Worm (Caenorhabditis elegans) whole organism, L3 larva: ENCODE data around the gene txdc-9.
A peak's percentile ranks its signal among the peaks of the same experiment; 100 is the strongest.

Experiments used
- R02D3.7 ChIP-seq: fragments of 150-350 bp; optimal IDR thresholded peaks from 2 replicates; lab custom pipeline; 2014; ENCODE audit warnings: missing biosample characterization, missing genetic modification characterization
- ZK546.5 ChIP-seq: sonication (generic microtip); optimal IDR thresholded peaks from 2 replicates; lab custom pipeline; 2017; ENCODE audit warnings: missing biosample characterization, missing genetic modification characterization
- aly-2 ChIP-seq: fragments of 150-350 bp; optimal IDR thresholded peaks from 2 replicates; lab custom pipeline; 2014; ENCODE audit warnings: missing biosample characterization, missing genetic modification characterization
- ama-1 ChIP-seq: fragments of 150-350 bp; optimal IDR thresholded peaks from 2 replicates; lab custom pipeline; 2018
- ceh-16 ChIP-seq: sonication (generic microtip); optimal IDR thresholded peaks from 2 replicates; lab custom pipeline; 2017; ENCODE audit warnings: missing biosample characterization, missing genetic modification characterization
- ceh-28 ChIP-seq: fragments of 150-350 bp; optimal IDR thresholded peaks from 2 replicates; lab custom pipeline; 2014; ENCODE audit warnings: missing biosample characterization, missing genetic modification reagents, missing genetic modification characterization
- ceh-82 ChIP-seq: fragments of 150-350 bp; optimal IDR thresholded peaks from 2 replicates; lab custom pipeline; 2014; ENCODE audit warnings: missing biosample characterization, missing genetic modification characterization
- ceh-9 ChIP-seq: sonication (generic microtip); optimal IDR thresholded peaks from 2 replicates; lab custom pipeline; 2018; ENCODE audit warnings: missing biosample characterization, missing genetic modification characterization
- daf-12 ChIP-seq: fragments of 150-350 bp; optimal IDR thresholded peaks from 2 replicates; lab custom pipeline; 2014; ENCODE audit warnings: missing biosample characterization, missing genetic modification reagents, missing genetic modification characterization
- egl-27 ChIP-seq: sonication (generic microtip); optimal IDR thresholded peaks from 4 replicates; lab custom pipeline; 2017; ENCODE audit warnings: missing biosample characterization, missing genetic modification reagents, missing genetic modification characterization
- egl-5 ChIP-seq: fragments of 150-350 bp; optimal IDR thresholded peaks from 2 replicates; lab custom pipeline; 2017; ENCODE audit warnings: missing biosample characterization, missing genetic modification reagents, missing genetic modification characterization, inconsistent platforms
- elt-1 ChIP-seq: fragments of 150-350 bp; optimal IDR thresholded peaks from 2 replicates; lab custom pipeline; 2014; ENCODE audit warnings: missing biosample characterization, missing genetic modification characterization
- elt-2 ChIP-seq: sonication (generic microtip); optimal IDR thresholded peaks from 2 replicates; lab custom pipeline; 2016; ENCODE audit warnings: missing genetic modification reagents, mild to moderate bottlenecking, missing genetic modification characterization, missing compliant biosample characterization
- elt-3 ChIP-seq, 3 experiments: fragments of 150-350 bp in 1 of 3; sonication (generic microtip) in 2 of 3; optimal IDR thresholded peaks; 2 replicates in 2 of 3; 4 replicates in 1 of 3; lab custom pipeline; 2014 to 2017; ENCODE audit warnings: missing biosample characterization in 3 of 3, missing genetic modification characterization in 3 of 3
- eor-1 ChIP-seq, 2 experiments: fragments of 150-350 bp; optimal IDR thresholded peaks; 2 replicates each; lab custom pipeline; 2014 to 2018; ENCODE audit warnings: missing biosample characterization in 2 of 2, missing genetic modification characterization in 2 of 2
- fkh-10 ChIP-seq: sonication (generic microtip); optimal IDR thresholded peaks from 2 replicates; lab custom pipeline; 2017; ENCODE audit warnings: missing biosample characterization, missing genetic modification reagents, missing genetic modification characterization
- fkh-2 ChIP-seq: fragments of 150-350 bp; optimal IDR thresholded peaks from 2 replicates; lab custom pipeline; 2014; ENCODE audit warnings: missing biosample characterization, missing genetic modification reagents, missing genetic modification characterization
- fos-1 ChIP-seq: fragments of 150-350 bp; optimal IDR thresholded peaks from 2 replicates; lab custom pipeline; 2014; ENCODE audit warnings: missing biosample characterization, missing genetic modification characterization
- hmg-11 ChIP-seq: sonication (generic microtip); optimal IDR thresholded peaks from 2 replicates; lab custom pipeline; 2016; ENCODE audit warnings: missing genetic modification characterization, missing compliant biosample characterization
- jun-1 ChIP-seq: fragments of 150-350 bp; optimal IDR thresholded peaks from 2 replicates; lab custom pipeline; 2014; ENCODE audit warnings: missing biosample characterization, missing genetic modification reagents, missing genetic modification characterization
- lin-15B ChIP-seq: fragments of 150-350 bp; optimal IDR thresholded peaks from 2 replicates; lab custom pipeline; 2014; ENCODE audit warnings: missing biosample characterization, missing genetic modification characterization
- lin-39 ChIP-seq: fragments of 150-350 bp; optimal IDR thresholded peaks from 2 replicates; lab custom pipeline; 2018; ENCODE audit warnings: missing biosample characterization, missing genetic modification reagents, missing genetic modification characterization
- lsy-12 ChIP-seq: sonication (generic microtip); optimal IDR thresholded peaks from 2 replicates; lab custom pipeline; 2016; ENCODE audit warnings: mild to moderate bottlenecking, missing genetic modification characterization, missing compliant biosample characterization
- mdl-1 ChIP-seq: fragments of 150-350 bp; optimal IDR thresholded peaks from 2 replicates; lab custom pipeline; 2014; ENCODE audit warnings: missing biosample characterization, missing genetic modification characterization
- mml-1 ChIP-seq: fragments of 150-350 bp; sonication (generic microtip); optimal IDR thresholded peaks from 3 replicates; lab custom pipeline; 2014; ENCODE audit warnings: missing biosample characterization, missing genetic modification characterization
- nfya-1 ChIP-seq: sonication (generic microtip); optimal IDR thresholded peaks from 2 replicates; lab custom pipeline; 2017; ENCODE audit warnings: missing genetic modification characterization, mild to moderate bottlenecking, missing compliant biosample characterization, antibody characterized with exemption, moderate library complexity; ENCODE audit not compliant: insufficient read depth
- nhr-11 ChIP-seq: fragments of 150-350 bp; optimal IDR thresholded peaks from 2 replicates; lab custom pipeline; 2014; ENCODE audit warnings: missing biosample characterization, missing genetic modification characterization
- nhr-12 ChIP-seq: fragments of 150-350 bp; optimal IDR thresholded peaks from 2 replicates; lab custom pipeline; 2014; ENCODE audit warnings: missing biosample characterization, missing genetic modification characterization
- nhr-23 ChIP-seq: fragments of 150-350 bp; optimal IDR thresholded peaks from 2 replicates; lab custom pipeline; 2014; ENCODE audit warnings: missing biosample characterization, missing genetic modification reagents, missing genetic modification characterization
- nhr-237 ChIP-seq: fragments of 150-350 bp; optimal IDR thresholded peaks from 2 replicates; lab custom pipeline; 2014; ENCODE audit warnings: missing biosample characterization, missing genetic modification characterization
- nhr-25 ChIP-seq: sonication (generic microtip); optimal IDR thresholded peaks from 2 replicates; lab custom pipeline; 2017; ENCODE audit warnings: missing biosample characterization, missing genetic modification characterization
- nhr-28 ChIP-seq: fragments of 150-350 bp; optimal IDR thresholded peaks from 2 replicates; lab custom pipeline; 2014; ENCODE audit warnings: missing biosample characterization, missing genetic modification characterization
- nhr-43 ChIP-seq: sonication (generic microtip); optimal IDR thresholded peaks from 2 replicates; lab custom pipeline; 2016; ENCODE audit warnings: mild to moderate bottlenecking, missing genetic modification characterization, missing compliant biosample characterization; ENCODE audit not compliant: poor library complexity, severe bottlenecking
- nhr-67 ChIP-seq: fragments of 150-350 bp; optimal IDR thresholded peaks from 2 replicates; lab custom pipeline; 2014; ENCODE audit warnings: missing biosample characterization, missing genetic modification characterization
- nhr-76 ChIP-seq: fragments of 150-350 bp; sonication (generic microtip); optimal IDR thresholded peaks from 5 replicates; lab custom pipeline; 2014; ENCODE audit warnings: missing biosample characterization, missing genetic modification characterization
- nhr-77 ChIP-seq: fragments of 150-350 bp; optimal IDR thresholded peaks from 2 replicates; lab custom pipeline; 2014; ENCODE audit warnings: missing biosample characterization, missing genetic modification characterization
- pha-4 ChIP-seq: fragments of 150-350 bp; optimal IDR thresholded peaks from 2 replicates; lab custom pipeline; 2014; ENCODE audit warnings: missing biosample characterization, missing genetic modification reagents, missing genetic modification characterization
- pqm-1 ChIP-seq: fragments of 150-350 bp; optimal IDR thresholded peaks from 2 replicates; lab custom pipeline; 2017; ENCODE audit warnings: missing biosample characterization, missing genetic modification characterization, inconsistent platforms
- sea-2 ChIP-seq: fragments of 150-350 bp; sonication (generic microtip); optimal IDR thresholded peaks from 4 replicates; lab custom pipeline; 2014; ENCODE audit warnings: missing biosample characterization, missing genetic modification reagents, missing genetic modification characterization
- skn-1 ChIP-seq: fragments of 150-350 bp; optimal IDR thresholded peaks from 2 replicates; lab custom pipeline; 2014; ENCODE audit warnings: missing biosample characterization, missing genetic modification characterization
- snpc-4 ChIP-seq: fragments of 150-350 bp; optimal IDR thresholded peaks from 2 replicates; lab custom pipeline; 2014; ENCODE audit warnings: missing biosample characterization, missing genetic modification characterization
- tbx-2 ChIP-seq: sonication (generic microtip); optimal IDR thresholded peaks from 2 replicates; lab custom pipeline; 2016; ENCODE audit warnings: mild to moderate bottlenecking, missing genetic modification characterization, missing compliant biosample characterization
- unc-39 ChIP-seq: sonication (generic microtip); optimal IDR thresholded peaks from 4 replicates; lab custom pipeline; 2017; ENCODE audit warnings: missing biosample characterization, missing genetic modification characterization
- unc-62 ChIP-seq: fragments of 150-350 bp; sonication (generic microtip); optimal IDR thresholded peaks from 4 replicates; lab custom pipeline; 2014; ENCODE audit warnings: missing biosample characterization, missing genetic modification reagents, missing genetic modification characterization
- zag-1 ChIP-seq: fragments of 150-350 bp; optimal IDR thresholded peaks from 2 replicates; lab custom pipeline; 2014; ENCODE audit warnings: missing biosample characterization, missing genetic modification characterization
- ztf-11 ChIP-seq: fragments of 150-350 bp; optimal IDR thresholded peaks from 2 replicates; lab custom pipeline; 2014; ENCODE audit warnings: missing biosample characterization, missing genetic modification characterization
- ztf-4 ChIP-seq: fragments of 150-350 bp; optimal IDR thresholded peaks from 2 replicates; lab custom pipeline; 2014; ENCODE audit warnings: missing biosample characterization, missing genetic modification characterization

The txdc-9 gene

ce11 chrIII:6431766-6432228 lies at the start of gene txdc-9, which contains the start of gene mrps-17:
txdc-9 (plus strand) TSS chrIII:6432178.
mrps-17 (minus strand) TSS chrIII:6431798.
- TF ChIP-seq lin-15B (tag; lab: Kevin White, UChicago) (peak; percentile 89), unc-39 (tag; lab: Kevin White, UChicago) (no peak), elt-1 (tag; lab: Kevin White, UChicago) (no peak), snpc-4 (no peak), ama-1 (lab: Kevin White, UChicago) (peak; percentile 1), mml-1 (tag; lab: Kevin White, UChicago) (no peak), ztf-11 (tag; lab: Kevin White, UChicago) (no peak), nhr-28 (tag; lab: Kevin White, UChicago) (no peak), nfya-1 (tag; lab: Kevin White, UChicago) (no peak), ceh-16 (tag; lab: Kevin White, UChicago) (no peak), nhr-23 (peak; percentile 73), sea-2 (GFP tag; lab: Kevin White, UChicago) (no peak), zag-1 (tag; lab: Kevin White, UChicago) (no peak), fkh-2 (tag; lab: Kevin White, UChicago) (no peak), daf-12 (no peak), pqm-1 (peak; percentile 44), jun-1 (tag; lab: Kevin White, UChicago) (no peak), elt-2 (peak; percentile 33), ztf-4 (tag; lab: Kevin White, UChicago) (no peak), lin-39 (peak; percentile 72), lsy-12 (peak; percentile 14), pha-4 (tag; lab: Kevin White, UChicago) (no peak), nhr-237 (no peak), fkh-10 (GFP tag; lab: Kevin White, UChicago) (peak; percentile 37), ceh-82 (tag; lab: Kevin White, UChicago) (no peak), unc-62 (GFP tag; lab: Kevin White, UChicago) (no peak), hmg-11 (tag; lab: Kevin White, UChicago) (peak; percentile 69), nhr-67 (no peak), aly-2 (tag; lab: Kevin White, UChicago) (no peak), ceh-28 (tag; lab: Kevin White, UChicago) (peak; percentile 59), tbx-2 (tag; lab: Kevin White, UChicago) (no peak), eor-1 (tag; optimal IDR thresholded peaks at IDR 0.05; lab: Kevin White, UChicago) (no peak), nhr-77 (tag; lab: Kevin White, UChicago) (no peak), ceh-9 (tag; lab: Kevin White, UChicago) (no peak), nhr-43 (tag; lab: Kevin White, UChicago) (no peak), elt-3 (tag; optimal IDR thresholded peaks at IDR 0.05; lab: Kevin White, UChicago) (no peak), skn-1 (peak; percentile 67), ZK546.5 (no peak), nhr-76 (no peak), mdl-1 (tag; lab: Kevin White, UChicago) (no peak), nhr-11 (peak; percentile 14), R02D3.7 (peak; percentile 32), egl-27 (tag; lab: Kevin White, UChicago) (no peak), nhr-25 (tag; lab: Kevin White, UChicago) (peak; percentile 50), egl-5 (tag; lab: Kevin White, UChicago) (peak; percentile 74), fos-1 (tag; lab: Kevin White, UChicago) (no peak), nhr-12 (tag; lab: Kevin White, UChicago) (no peak)
